Worm (Caenorhabditis elegans) whole organism, early embryonic: ENCODE measurements around the gene siah-1.

Experiments
- B0310.2 ChIP-seq: sonication (generic microtip); optimal IDR thresholded peaks from 2 replicates; lab custom pipeline; 2016; ENCODE audit warnings: mild to moderate bottlenecking, missing genetic modification characterization, missing compliant biosample characterization
- F13C5.2 ChIP-seq: sonication (generic microtip); optimal IDR thresholded peaks from 2 replicates; lab custom pipeline; 2017; ENCODE audit warnings: mild to moderate bottlenecking, missing genetic modification characterization, inconsistent platforms, missing compliant biosample characterization
- aly-1 ChIP-seq: sonication (generic microtip); optimal IDR thresholded peaks from 2 replicates; lab custom pipeline; 2016; ENCODE audit warnings: missing genetic modification characterization, missing compliant biosample characterization
- ama-1 ChIP-seq: fragments of 150-350 bp; optimal IDR thresholded peaks from 2 replicates; lab custom pipeline; 2014
- ceh-13 ChIP-seq: fragments of 200-800 bp; sonication (Bioruptor generic); optimal IDR thresholded peaks from 2 replicates; lab custom pipeline; 2018; ENCODE audit warnings: mild to moderate bottlenecking, missing genetic modification characterization, missing compliant biosample characterization
- ceh-36 ChIP-seq: sonication (generic microtip); optimal IDR thresholded peaks from 2 replicates; lab custom pipeline; 2016; ENCODE audit warnings: missing genetic modification characterization, inconsistent platforms, missing compliant biosample characterization
- ets-7 ChIP-seq: sonication (generic microtip); optimal IDR thresholded peaks from 2 replicates; lab custom pipeline; 2016; ENCODE audit warnings: missing genotype, missing genetic modification characterization, missing compliant biosample characterization
- flt-1 ChIP-seq: fragments of 200-800 bp; sonication (Bioruptor generic); IDR thresholded peaks from 2 replicates; pipeline ENCODE4 v1.3.6; 2022; ENCODE audit warnings: missing genetic modification characterization, missing compliant biosample characterization
- hmbx-1 ChIP-seq: sonication (generic microtip); optimal IDR thresholded peaks from 2 replicates; lab custom pipeline; 2016; ENCODE audit warnings: mild to moderate bottlenecking, missing genetic modification characterization, missing compliant biosample characterization
- hmg-4 ChIP-seq: fragments of 200-800 bp; sonication (Bioruptor generic); optimal IDR thresholded peaks from 2 replicates; lab custom pipeline; 2018; ENCODE audit warnings: mild to moderate bottlenecking, missing genetic modification characterization, missing compliant biosample characterization
- hnd-1 ChIP-seq: sonication (generic microtip); optimal IDR thresholded peaks from 2 replicates; lab custom pipeline; 2016; ENCODE audit warnings: missing genetic modification characterization, missing compliant biosample characterization
- pes-1 ChIP-seq: fragments of 200-800 bp; sonication (Bioruptor generic); IDR thresholded peaks from 2 replicates; pipeline ENCODE4 v1.3.6; 2022; ENCODE audit warnings: missing genetic modification reagents, missing genetic modification characterization, missing compliant biosample characterization
- scrt-1 ChIP-seq: fragments of 200-800 bp; sonication (Bioruptor generic); IDR thresholded peaks from 2 replicates; pipeline ENCODE4 v1.3.6; 2022; ENCODE audit warnings: missing genetic modification characterization, missing compliant biosample characterization
- sea-1 ChIP-seq: fragments of 200-800 bp; sonication (Bioruptor generic); conservative IDR thresholded peaks from 2 replicates; pipeline ENCODE4 v1.3.6; 2022; ENCODE audit warnings: missing genetic modification characterization, missing compliant biosample characterization
- tbx-11 ChIP-seq: fragments of 200-800 bp; sonication (Bioruptor generic); IDR thresholded peaks from 2 replicates; pipeline ENCODE4 v1.3.6; 2022; ENCODE audit warnings: missing genetic modification characterization, missing compliant biosample characterization
- tbx-37 ChIP-seq: fragments of 200-800 bp; sonication (Bioruptor generic); conservative IDR thresholded peaks from 2 replicates; pipeline ENCODE4 v1.3.6; 2022; ENCODE audit warnings: missing genetic modification reagents, missing genetic modification characterization, missing compliant biosample characterization
- tra-4 ChIP-seq: sonication (generic microtip); optimal IDR thresholded peaks from 2 replicates; lab custom pipeline; 2017; ENCODE audit warnings: missing genetic modification characterization, missing compliant biosample characterization

The siah-1 gene

DNA sequence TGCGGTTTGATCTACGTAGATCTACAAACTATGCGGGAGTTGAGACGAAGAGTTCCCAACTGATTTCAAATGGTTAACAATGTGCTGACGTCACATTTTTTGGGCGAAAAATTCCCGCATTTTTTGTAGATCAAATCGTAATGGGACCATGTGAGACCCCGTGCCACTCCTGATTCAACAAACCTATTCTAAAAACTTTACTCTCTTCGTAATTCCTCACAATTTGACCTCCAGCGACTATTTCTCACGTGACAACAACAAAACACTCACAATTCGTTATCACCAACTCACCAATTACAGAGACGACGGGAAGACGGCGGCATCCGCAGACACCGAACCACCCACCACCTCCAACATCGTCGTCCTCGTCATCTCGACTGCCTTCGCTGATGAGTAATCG, at the start of gene siah-1:
siah-1 (plus strand) TSS at position 301 of the 400 bp plus-strand sequence.
- TF ChIP-seq hmg-4 (GFP tag; lab: Kevin White, UChicago) = no peak
- no peak for TF ChIP-seq ceh-36
- TF ChIP-seq ama-1 (lab: Kevin White, UChicago) = no peak
- no peak for TF ChIP-seq tbx-37
- TF ChIP-seq F13C5.2 = no peak
- TF ChIP-seq pes-1 = no peak
- no peak for TF ChIP-seq flt-1 (GFP tag; lab: Robert Waterston, UW)
- no peak for TF ChIP-seq hmbx-1 (tag; lab: Kevin White, UChicago)
- TF ChIP-seq B0310.2 = no peak
- no peak for TF ChIP-seq scrt-1 (GFP tag; lab: Robert Waterston, UW)
- no peak for TF ChIP-seq sea-1 (GFP tag; lab: Robert Waterston, UW)

DNA sequence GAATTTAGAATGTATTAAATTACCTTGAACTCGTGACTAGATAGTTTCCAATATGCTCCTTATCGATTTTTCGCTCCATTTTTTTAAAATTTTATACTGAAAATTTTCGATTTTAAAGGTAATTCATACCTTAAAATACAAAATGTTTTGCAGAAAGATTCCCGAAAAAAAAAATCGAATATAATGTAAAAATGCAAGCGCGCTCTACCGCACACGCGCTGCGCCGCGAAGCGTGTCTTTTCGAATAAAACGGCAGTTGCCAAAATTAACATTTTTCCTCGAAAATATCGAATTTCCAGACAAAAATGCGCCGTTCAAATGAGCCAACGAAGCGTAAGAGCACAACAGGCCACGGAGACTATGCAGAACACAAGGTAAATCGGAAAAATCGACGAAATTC, 49.2 kb upstream of the siah-1 start, which contains the start of the genes taf-6.2 and Y37E11AL.3:
taf-6.2 (minus strand) TSS at position 96 of the 400 bp plus-strand sequence.
Y37E11AL.3 (plus strand) TSS at position 298 of the 400 bp plus-strand sequence.
- no peak for TF ChIP-seq flt-1 (GFP tag; lab: Robert Waterston, UW)
- no peak for TF ChIP-seq scrt-1 (GFP tag; lab: Robert Waterston, UW)
- no peak for TF ChIP-seq F13C5.2
- TF ChIP-seq hmbx-1 (tag; lab: Kevin White, UChicago) = no peak
- no peak for TF ChIP-seq ama-1 (lab: Kevin White, UChicago)
- no peak for TF ChIP-seq pes-1
- no peak for TF ChIP-seq tbx-11 (GFP tag; lab: Robert Waterston, UW)
- no peak for TF ChIP-seq ceh-36
- no peak for TF ChIP-seq aly-1 (tag; lab: Kevin White, UChicago)
- no peak for TF ChIP-seq tbx-37
- no peak for TF ChIP-seq ceh-13 (GFP tag; lab: Kevin White, UChicago)
- no peak for TF ChIP-seq hmg-4 (GFP tag; lab: Kevin White, UChicago)
- no peak for TF ChIP-seq tra-4 (tag; lab: Kevin White, UChicago)
- no peak for TF ChIP-seq hnd-1 (tag; lab: Kevin White, UChicago)
- TF ChIP-seq sea-1 (GFP tag; lab: Robert Waterston, UW) = no peak
- TF ChIP-seq B0310.2 = no peak

DNA sequence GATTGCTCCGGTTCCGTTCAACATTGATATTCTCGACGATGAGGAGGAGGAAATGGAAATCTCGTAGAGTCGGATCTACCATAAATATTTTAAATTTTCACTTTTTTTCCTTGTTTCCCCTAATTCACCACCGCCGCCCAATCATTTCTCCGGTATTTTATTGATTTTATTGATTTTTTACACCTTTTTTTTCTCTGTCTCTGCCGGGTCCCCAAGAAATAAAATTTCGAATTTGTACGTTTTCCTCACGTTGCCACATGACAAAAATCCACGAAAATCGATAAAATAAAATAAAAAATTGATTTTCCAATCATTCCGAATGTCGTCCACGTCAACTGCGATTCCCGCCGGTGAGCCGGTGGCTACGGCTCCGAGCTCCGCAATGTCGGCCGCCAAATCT, 45.6 kb upstream of the siah-1 start, which contains the start of gene Y37E11AL.2:
Y37E11AL.2 (plus strand) TSS at position 301 of the 400 bp plus-strand sequence.
- no peak for TF ChIP-seq aly-1 (tag; lab: Kevin White, UChicago)
- TF ChIP-seq F13C5.2 = no peak
- no peak for TF ChIP-seq sea-1 (GFP tag; lab: Robert Waterston, UW)
- TF ChIP-seq pes-1 = no peak
- no peak for TF ChIP-seq hmg-4 (GFP tag; lab: Kevin White, UChicago)
- TF ChIP-seq hnd-1 (tag; lab: Kevin White, UChicago) = no peak
- TF ChIP-seq scrt-1 (GFP tag; lab: Robert Waterston, UW) = no peak
- no peak for TF ChIP-seq ama-1 (lab: Kevin White, UChicago)
- no peak for TF ChIP-seq tbx-11 (GFP tag; lab: Robert Waterston, UW)
- no peak for TF ChIP-seq ceh-13 (GFP tag; lab: Kevin White, UChicago)
- no peak for TF ChIP-seq ets-7 (tag; lab: Kevin White, UChicago)

DNA sequence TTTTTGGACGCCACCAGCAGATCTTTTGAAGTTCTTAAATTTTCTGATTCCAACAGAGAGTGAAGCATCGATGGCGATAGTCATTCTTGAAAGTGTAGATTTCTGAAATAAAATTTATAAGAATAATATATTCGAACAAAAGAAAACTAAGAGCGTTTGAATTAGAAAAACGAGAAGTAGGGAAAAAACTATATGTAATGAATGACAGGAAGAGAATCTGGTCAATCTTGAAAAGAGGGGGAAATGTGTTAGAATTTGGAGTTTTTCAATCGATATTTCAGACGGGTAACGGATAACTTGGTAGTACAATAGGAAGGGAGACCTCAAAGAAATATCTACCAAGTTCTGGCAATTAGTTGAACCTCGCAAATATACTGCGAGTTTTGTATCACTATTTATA, 43.3 kb upstream of the siah-1 start, which contains the start of gene Y37E11AL.9:
Y37E11AL.9 (minus strand) TSS at position 101 of the 400 bp plus-strand sequence.
- no peak for TF ChIP-seq ceh-36
- no peak for TF ChIP-seq tbx-11 (GFP tag; lab: Robert Waterston, UW)
- TF ChIP-seq sea-1 (GFP tag; lab: Robert Waterston, UW) = no peak
- TF ChIP-seq tra-4 (tag; lab: Kevin White, UChicago) = no peak
- no peak for TF ChIP-seq hnd-1 (tag; lab: Kevin White, UChicago)
- TF ChIP-seq aly-1 (tag; lab: Kevin White, UChicago) = no peak
- TF ChIP-seq ceh-13 (GFP tag; lab: Kevin White, UChicago) = no peak

DNA sequence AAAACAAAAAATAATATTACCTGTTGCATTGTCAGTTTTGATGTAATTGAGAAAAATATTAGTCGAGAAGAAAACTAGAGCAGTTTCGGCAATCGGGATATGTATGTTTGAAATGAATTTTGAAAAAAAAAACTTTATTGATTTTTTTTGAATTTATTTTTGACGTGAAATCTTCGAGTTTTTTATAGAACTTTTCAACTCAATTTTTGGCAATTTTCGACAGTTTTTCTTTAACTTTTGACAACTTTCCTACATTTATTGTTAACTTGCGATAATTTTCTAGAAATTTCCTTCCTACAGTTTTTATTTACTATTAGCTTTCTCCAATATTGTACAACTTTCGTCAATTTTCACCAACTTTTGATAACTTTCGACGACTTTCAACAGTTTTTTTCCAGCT, 42.0 kb upstream of the siah-1 start, which contains the start of gene Y37E11AL.12:
Y37E11AL.12 (minus strand) TSS at position 101 of the 400 bp plus-strand sequence.
- no peak for TF ChIP-seq scrt-1 (GFP tag; lab: Robert Waterston, UW)
- no peak for TF ChIP-seq tbx-11 (GFP tag; lab: Robert Waterston, UW)
- no peak for TF ChIP-seq hmbx-1 (tag; lab: Kevin White, UChicago)
- TF ChIP-seq hnd-1 (tag; lab: Kevin White, UChicago) = no peak
- TF ChIP-seq aly-1 (tag; lab: Kevin White, UChicago) = no peak
- TF ChIP-seq ceh-13 (GFP tag; lab: Kevin White, UChicago) = no peak
- no peak for TF ChIP-seq pes-1
- TF ChIP-seq tra-4 (tag; lab: Kevin White, UChicago) = no peak
- no peak for TF ChIP-seq ets-7 (tag; lab: Kevin White, UChicago)
- no peak for TF ChIP-seq tbx-37
- no peak for TF ChIP-seq hmg-4 (GFP tag; lab: Kevin White, UChicago)
- TF ChIP-seq ama-1 (lab: Kevin White, UChicago) = no peak
- no peak for TF ChIP-seq B0310.2
- TF ChIP-seq flt-1 (GFP tag; lab: Robert Waterston, UW) = no peak
- no peak for TF ChIP-seq sea-1 (GFP tag; lab: Robert Waterston, UW)
- no peak for TF ChIP-seq ceh-36

DNA sequence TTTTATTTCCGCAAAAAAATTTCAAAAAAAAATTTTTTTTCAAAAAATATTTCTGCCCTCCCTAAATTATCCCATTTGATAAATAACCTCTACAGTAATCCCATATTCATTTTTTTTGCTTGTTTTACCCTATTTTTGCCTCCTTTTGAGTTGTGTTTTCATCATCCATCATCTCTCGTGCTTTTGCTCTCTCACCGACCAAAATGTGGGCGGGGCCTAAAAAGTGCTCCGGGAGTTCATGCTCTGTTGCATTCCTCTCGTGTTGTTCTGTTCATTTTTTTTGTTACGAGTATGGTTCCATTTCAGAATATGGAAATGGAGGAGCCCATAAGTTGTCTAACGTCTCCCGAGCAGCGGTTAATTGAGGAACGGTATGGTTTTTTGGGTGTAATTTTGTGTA, 34.6 kb upstream of the siah-1 start, which contains the start of gene Y37E11AL.1:
Y37E11AL.1 (plus strand) TSS at position 301 of the 400 bp plus-strand sequence.
- TF ChIP-seq ceh-36 (no peak), ets-7 (tag; lab: Kevin White, UChicago) (no peak), ceh-13 (GFP tag; lab: Kevin White, UChicago) (no peak), hmg-4 (GFP tag; lab: Kevin White, UChicago) (no peak), ama-1 (lab: Kevin White, UChicago) (no peak), scrt-1 (GFP tag; lab: Robert Waterston, UW) (no peak), hnd-1 (tag; lab: Kevin White, UChicago) (no peak), tbx-11 (GFP tag; lab: Robert Waterston, UW) (no peak), sea-1 (GFP tag; lab: Robert Waterston, UW) (no peak), aly-1 (tag; lab: Kevin White, UChicago) (no peak), B0310.2 (no peak), F13C5.2 (no peak), tbx-37 (no peak)

DNA sequence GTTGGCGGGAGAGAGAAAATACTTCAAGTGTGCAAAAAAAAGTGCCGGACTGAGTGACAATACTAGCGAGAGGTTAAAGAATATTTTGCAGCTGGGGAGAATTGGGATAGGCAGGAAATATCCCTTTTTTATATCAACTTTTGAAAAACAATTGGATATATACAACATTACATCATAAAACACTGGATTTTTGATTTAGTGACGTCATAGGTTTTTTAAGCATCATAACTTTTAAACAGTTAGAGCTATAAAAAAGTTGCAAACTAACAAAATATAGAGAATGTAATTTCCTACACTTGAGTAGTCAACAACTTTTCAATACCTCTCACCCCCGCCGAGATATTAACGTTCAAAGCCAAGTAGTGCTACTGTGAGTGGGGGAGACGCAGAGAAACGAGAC, 33.1 kb upstream of the siah-1 start:
- no peak for TF ChIP-seq tbx-37
